Worm (Caenorhabditis elegans): Measurements from ENCODE around the gene C03B1.14.

Gene C03B1.14

ce11 chrX:6360658-6361057, at the start of gene C03B1.14:
TSS of gene C03B1.14 (minus strand) at chrX:6360758.
- no peak for TF ChIP-seq mep-1 (tag; optimal IDR thresholded peaks at IDR 0.05)
- no peak for TF ChIP-seq irx-1 (tag; optimal IDR thresholded peaks at IDR 0.05)
- no peak for TF ChIP-seq pax-3 (tag; optimal IDR thresholded peaks at IDR 0.05)
- no peak for TF ChIP-seq jun-1 (tag; optimal IDR thresholded peaks at IDR 0.05)
- TF ChIP-seq elt-2 (tag; optimal IDR thresholded peaks at IDR 0.05), result no peak
- no peak for TF ChIP-seq nhr-84 (tag; optimal IDR thresholded peaks at IDR 0.05)
- no peak for TF ChIP-seq nhr-76 (tag; optimal IDR thresholded peaks at IDR 0.05)

- no peak for TF ChIP-seq ztf-11 (tag; optimal IDR thresholded peaks at IDR 0.05)
These were observed 48.2 kb upstream of the C03B1.14 start for ce11 chrX:6408713-6409112.

- no peak for TF ChIP-seq lin-13 (GFP tag; optimal IDR thresholded peaks at IDR 0.05)
- TF ChIP-seq pag-3 (tag; optimal IDR thresholded peaks at IDR 0.05; ENCODE audit: borderline replicate concordance, insufficient read depth), result no peak
- peak; percentile 82 for TF ChIP-seq elt-2 (tag; optimal IDR thresholded peaks at IDR 0.05)
- no peak for TF ChIP-seq ama-1 (optimal IDR thresholded peaks at IDR 0.05)
- no peak for TF ChIP-seq zag-1 (tag; optimal IDR thresholded peaks at IDR 0.05)
- TF ChIP-seq nhr-11 (tag; optimal IDR thresholded peaks at IDR 0.05), result no peak
- no peak for TF ChIP-seq rnt-1 (tag; optimal IDR thresholded peaks at IDR 0.05)
- TF ChIP-seq sptf-1 (tag; optimal IDR thresholded peaks at IDR 0.05), result no peak
- no peak for TF ChIP-seq fkh-10 (GFP tag; optimal IDR thresholded peaks at IDR 0.05)
- peak; percentile 30 for TF ChIP-seq lin-14 (GFP tag; optimal IDR thresholded peaks at IDR 0.05)
- TF ChIP-seq mep-1 (tag; optimal IDR thresholded peaks at IDR 0.05), result no peak
These were observed 47.7 kb upstream of the C03B1.14 start for ce11 chrX:6408286-6408685.

ce11 chrX:6407805-6408204, 47.2 kb upstream of the C03B1.14 start:
- TF ChIP-seq dsc-1 (tag; optimal IDR thresholded peaks at IDR 0.05) (peak; percentile 81), fkh-4 (tag; optimal IDR thresholded peaks at IDR 0.05; ENCODE audit: borderline replicate concordance) (peak; percentile 65), ceh-8 (GFP tag; optimal IDR thresholded peaks at IDR 0.05) (no peak), efl-1 (optimal IDR thresholded peaks at IDR 0.05) (no peak), efl-1 (GFP tag; optimal IDR thresholded peaks at IDR 0.05 in 1 of 2) (peak in 1 of 2 experiments; percentile 70), unc-98 (GFP tag; IDR thresholded peaks at IDR 0.05) (no peak)

ce11 chrX:6405905-6406304, 45.3 kb upstream of the C03B1.14 start:
- TF ChIP-seq lir-3 (tag; optimal IDR thresholded peaks at IDR 0.05; ENCODE audit: poor library complexity) (no peak), unc-98 (GFP tag; IDR thresholded peaks at IDR 0.05) (no peak), unc-130 (tag; optimal IDR thresholded peaks at IDR 0.05) (no peak), sptf-1 (tag; optimal IDR thresholded peaks at IDR 0.05) (no peak), fos-1 (tag; optimal IDR thresholded peaks at IDR 0.05) (no peak), nhr-85 (tag) (no peak), lsy-2 (tag; optimal IDR thresholded peaks at IDR 0.05) (no peak), ceh-88 (GFP tag; IDR thresholded peaks at IDR 0.05) (no peak), aha-1 (tag; optimal IDR thresholded peaks at IDR 0.05) (no peak), lin-13 (GFP tag; optimal IDR thresholded peaks at IDR 0.05) (no peak), irx-1 (tag; optimal IDR thresholded peaks at IDR 0.05) (no peak)

ce11 chrX:6403122-6403521, 42.6 kb upstream of the C03B1.14 start, which contains the start of gene glt-4:
TSS of gene glt-4 (plus strand) at chrX:6403422.
- TF ChIP-seq tlp-1 (tag; optimal IDR thresholded peaks at IDR 0.05) (no peak), sox-4 (tag; optimal IDR thresholded peaks at IDR 0.05) (no peak), vab-15 (tag; optimal IDR thresholded peaks at IDR 0.05) (no peak), hlh-4 (tag; optimal IDR thresholded peaks at IDR 0.05) (no peak), lin-15B (tag; optimal IDR thresholded peaks at IDR 0.05) (no peak), elt-3 (tag; optimal IDR thresholded peaks at IDR 0.05) (no peak), egl-13 (tag; optimal IDR thresholded peaks at IDR 0.05) (no peak), mdl-1 (tag; optimal IDR thresholded peaks at IDR 0.05) (no peak), nhr-90 (tag; optimal IDR thresholded peaks at IDR 0.05; ENCODE audit: poor library complexity) (no peak), lin-39 (tag; optimal IDR thresholded peaks at IDR 0.05) (no peak), ces-1 (GFP tag; optimal IDR thresholded peaks at IDR 0.05) (no peak), nhr-85 (tag) (no peak)

Data from whole organism, L1 larva.